Fruit fly (Drosophila melanogaster) whole organism, embryonic: ENCODE results near the gene CG14535.

ENCODE experiments used
- B-H1 ChIP-seq: fragments of 200-800 bp; sonication (Bioruptor generic); IDR thresholded peaks from 3 replicates; pipeline ENCODE4 v1.3.6; 2022; ENCODE audit warnings: missing biosample characterization, missing genetic modification characterization
- Blimp-1 ChIP-seq: fragments of 200-800 bp; sonication (Bioruptor generic); optimal IDR thresholded peaks from 3 replicates; lab custom pipeline; 2018; ENCODE audit warnings: missing biosample characterization, missing genetic modification characterization, mild to moderate bottlenecking, moderate library complexity, missing genetic modification reagents
- CG10321 ChIP-seq: fragments of 200-800 bp; sonication (Bioruptor generic); IDR thresholded peaks from 2 replicates; pipeline ENCODE4 v1.3.6; 2022; ENCODE audit warnings: missing biosample characterization, missing genetic modification characterization
- CG10565 ChIP-seq: fragments of 200-800 bp; sonication (Bioruptor generic); optimal IDR thresholded peaks from 3 replicates; lab custom pipeline; 2016; ENCODE audit warnings: missing biosample characterization, mild to moderate bottlenecking, missing genetic modification characterization
- CG12391 ChIP-seq: fragments of 200-800 bp; sonication (Bioruptor generic); optimal IDR thresholded peaks from 3 replicates; lab custom pipeline; 2018; ENCODE audit warnings: missing biosample characterization, mild to moderate bottlenecking, missing genetic modification characterization, moderate library complexity
- CG14014 ChIP-seq: fragments of 200-800 bp; sonication (Bioruptor generic); IDR thresholded peaks from 2 replicates; pipeline ENCODE4 v1.3.6; 2022; ENCODE audit warnings: missing biosample characterization, missing genetic modification characterization
- CG14965 ChIP-seq: fragments of 200-800 bp; sonication (Bioruptor generic); optimal IDR thresholded peaks from 2 replicates; lab custom pipeline; 2016; ENCODE audit warnings: missing biosample characterization, missing genetic modification characterization, borderline replicate concordance
- CG15011 ChIP-seq: fragments of 200-800 bp; sonication (Bioruptor generic); optimal IDR thresholded peaks from 3 replicates; lab custom pipeline; 2018; ENCODE audit warnings: missing biosample characterization, mild to moderate bottlenecking, missing genetic modification characterization
- CG17912 ChIP-seq: fragments of 200-800 bp; sonication (Bioruptor generic); optimal IDR thresholded peaks from 2 replicates; lab custom pipeline; 2018; ENCODE audit warnings: missing biosample characterization, mild to moderate bottlenecking, missing genetic modification characterization
- CG18011 ChIP-seq: fragments of 200-800 bp; sonication (Bioruptor generic); optimal IDR thresholded peaks from 2 replicates; lab custom pipeline; 2017; ENCODE audit warnings: missing biosample characterization, missing genetic modification characterization, mild to moderate bottlenecking, moderate library complexity, missing genotype
- CG18599 ChIP-seq: fragments of 200-800 bp; sonication (Bioruptor generic); optimal IDR thresholded peaks from 3 replicates; lab custom pipeline; 2017; ENCODE audit warnings: missing biosample characterization, missing genetic modification characterization, mild to moderate bottlenecking, moderate library complexity, missing genetic modification reagents
- CG18764 ChIP-seq: fragments of 200-800 bp; sonication (Bioruptor generic); optimal IDR thresholded peaks from 3 replicates; lab custom pipeline; 2016; ENCODE audit warnings: missing biosample characterization, missing genetic modification characterization
- CG33557 ChIP-seq: fragments of 200-800 bp; sonication (Bioruptor generic); optimal IDR thresholded peaks from 2 replicates; lab custom pipeline; 2019; ENCODE audit warnings: missing biosample characterization, mild to moderate bottlenecking, missing genetic modification characterization, moderate library complexity
- CG3407 ChIP-seq: fragments of 200-800 bp; sonication (Bioruptor generic); optimal IDR thresholded peaks from 2 replicates; lab custom pipeline; 2018; ENCODE audit warnings: missing biosample characterization, mild to moderate bottlenecking, missing genetic modification characterization
- CG34224 ChIP-seq: fragments of 200-800 bp; sonication (Bioruptor generic); IDR thresholded peaks from 3 replicates; pipeline ENCODE4 v1.3.6; 2022; ENCODE audit warnings: missing biosample characterization, missing genetic modification characterization; ENCODE audit not compliant: partially characterized antibody
- CG4730 ChIP-seq: fragments of 200-800 bp; sonication (Bioruptor generic); IDR thresholded peaks from 2 replicates; pipeline ENCODE4 v1.3.6; 2022; ENCODE audit warnings: missing biosample characterization, missing genetic modification characterization
- CG8765 ChIP-seq: fragments of 200-800 bp; sonication (Bioruptor generic); IDR thresholded peaks from 2 replicates; pipeline ENCODE4 v1.3.6; 2022; ENCODE audit warnings: missing biosample characterization, missing genetic modification characterization
- Chrac-16 ChIP-seq: fragments of 200-800 bp; sonication (Bioruptor generic); optimal IDR thresholded peaks from 3 replicates; lab custom pipeline; 2016; ENCODE audit warnings: missing biosample characterization, missing genetic modification characterization
- Dip2 ChIP-seq: fragments of 200-800 bp; sonication (Bioruptor generic); IDR thresholded peaks from 2 replicates; pipeline ENCODE4 v1.3.6; 2022; ENCODE audit warnings: missing biosample characterization, missing genetic modification characterization
- Dip3 ChIP-seq: fragments of 200-800 bp; sonication (Bioruptor generic); optimal IDR thresholded peaks from 3 replicates; lab custom pipeline; 2016; ENCODE audit warnings: missing biosample characterization, missing genetic modification characterization
- Dp ChIP-seq: fragments of 200-800 bp; sonication (Bioruptor generic); optimal IDR thresholded peaks from 2 replicates; lab custom pipeline; 2018; ENCODE audit warnings: missing biosample characterization, mild to moderate bottlenecking, missing genetic modification characterization, moderate library complexity
- GATAe ChIP-seq: fragments of 200-800 bp; sonication (Bioruptor generic); conservative IDR thresholded peaks from 2 replicates; pipeline ENCODE4 v1.3.6; 2022; ENCODE audit warnings: missing biosample characterization, missing genetic modification characterization
- HLH54F ChIP-seq: fragments of 200-800 bp; sonication (Bioruptor generic); optimal IDR thresholded peaks from 3 replicates; lab custom pipeline; 2016; ENCODE audit warnings: missing biosample characterization, missing genetic modification characterization
- HmgD ChIP-seq: fragments of 200-800 bp; sonication (Bioruptor generic); optimal IDR thresholded peaks from 3 replicates; lab custom pipeline; 2016; ENCODE audit warnings: missing biosample characterization, missing genetic modification characterization
- Hr78 ChIP-seq, 2 experiments: fragments of 200-800 bp in 1 of 2; fragments of >200 bp in 1 of 2; sonication (Bioruptor generic) in 1 of 2; optimal IDR thresholded peaks; 2 replicates each; lab custom pipeline; 2017 to 2019; ENCODE audit warnings: missing biosample characterization in 2 of 2, missing genetic modification characterization in 2 of 2, mild to moderate bottlenecking in 1 of 2, moderate library complexity in 1 of 2
- Lhr ChIP-seq: fragments of 200-800 bp; sonication (Bioruptor generic); optimal IDR thresholded peaks from 3 replicates; lab custom pipeline; 2017; ENCODE audit warnings: mild to moderate bottlenecking, missing biosample characterization, missing genetic modification reagents, missing genetic modification characterization
- Lpt ChIP-seq: fragments of >200 bp; optimal IDR thresholded peaks from 2 replicates; lab custom pipeline; 2018; ENCODE audit warnings: missing biosample characterization, missing genetic modification characterization
- MBD-R2 ChIP-seq: fragments of 200-800 bp; sonication (Bioruptor generic); IDR thresholded peaks from 2 replicates; pipeline ENCODE4 v1.3.6; 2022; ENCODE audit warnings: missing biosample characterization, missing genetic modification characterization
- NC2α ChIP-seq: fragments of 200-800 bp; sonication (Bioruptor generic); optimal IDR thresholded peaks from 2 replicates; lab custom pipeline; 2016; ENCODE audit warnings: missing biosample characterization, missing genetic modification characterization
- Sry-δ ChIP-seq: fragments of 200-800 bp; sonication (Bioruptor generic); optimal IDR thresholded peaks from 2 replicates; lab custom pipeline; 2016; ENCODE audit warnings: missing biosample characterization, missing genetic modification characterization
- ato ChIP-seq: fragments of 200-800 bp; sonication (Bioruptor generic); IDR thresholded peaks from 2 replicates; pipeline ENCODE4 v1.3.6; 2022; ENCODE audit warnings: missing biosample characterization, missing genetic modification characterization; ENCODE audit not compliant: partially characterized antibody
- bab2 ChIP-seq: fragments of 200-800 bp; sonication (Bioruptor generic); optimal IDR thresholded peaks from 2 replicates; lab custom pipeline; 2016; ENCODE audit warnings: missing biosample characterization, missing genetic modification characterization
- bbx ChIP-seq: fragments of 200-800 bp; sonication (Bioruptor generic); IDR thresholded peaks from 2 replicates; pipeline ENCODE4 v1.3.6; 2022; ENCODE audit warnings: missing biosample characterization, missing genetic modification characterization; ENCODE audit not compliant: partially characterized antibody
- btn ChIP-seq: fragments of 200-800 bp; sonication (Bioruptor generic); optimal IDR thresholded peaks from 2 replicates; lab custom pipeline; 2016; ENCODE audit warnings: missing biosample characterization, missing genetic modification characterization
- crol ChIP-seq: fragments of 200-800 bp; sonication (Bioruptor generic); IDR thresholded peaks from 2 replicates; pipeline ENCODE4 v1.3.6; 2022; ENCODE audit warnings: missing biosample characterization, missing genetic modification characterization
- dysf ChIP-seq: fragments of 200-800 bp; sonication (Bioruptor generic); IDR thresholded peaks from 3 replicates; pipeline ENCODE4 v1.3.6; 2022; ENCODE audit warnings: missing biosample characterization, missing genetic modification characterization
- fd64A ChIP-seq: fragments of 200-800 bp; sonication (Bioruptor generic); optimal IDR thresholded peaks from 3 replicates; lab custom pipeline; 2018; ENCODE audit warnings: missing biosample characterization, mild to moderate bottlenecking, missing genetic modification characterization
- ken ChIP-seq: fragments of 200-800 bp; sonication (Bioruptor generic); IDR thresholded peaks from 3 replicates; pipeline ENCODE4 v1.3.6; 2022; ENCODE audit warnings: missing biosample characterization, missing genetic modification characterization
- lilli ChIP-seq: fragments of 200-800 bp; sonication (Bioruptor generic); optimal IDR thresholded peaks from 3 replicates; lab custom pipeline; 2016; ENCODE audit warnings: missing biosample characterization, missing genetic modification characterization
- luna ChIP-seq: fragments of 200-800 bp; sonication (Bioruptor generic); optimal IDR thresholded peaks from 2 replicates; lab custom pipeline; 2016; ENCODE audit warnings: missing biosample characterization, missing genetic modification characterization
- pita ChIP-seq: fragments of 200-800 bp; sonication (Bioruptor generic); optimal IDR thresholded peaks from 2 replicates; lab custom pipeline; 2017; ENCODE audit warnings: missing biosample characterization, mild to moderate bottlenecking, missing genetic modification characterization
- pum ChIP-seq: fragments of 200-800 bp; sonication (Bioruptor generic); optimal IDR thresholded peaks from 2 replicates; lab custom pipeline; 2016; ENCODE audit warnings: missing biosample characterization, missing genetic modification characterization
- pzg ChIP-seq: fragments of 200-800 bp; sonication (Bioruptor generic); optimal IDR thresholded peaks from 3 replicates; lab custom pipeline; 2018; ENCODE audit warnings: missing biosample characterization, mild to moderate bottlenecking, missing genetic modification characterization, moderate library complexity
- ranshi ChIP-seq: fragments of 200-800 bp; sonication (Bioruptor generic); IDR thresholded peaks from 2 replicates; pipeline ENCODE4 v1.3.6; 2022; ENCODE audit warnings: missing biosample characterization, missing genetic modification characterization
- row ChIP-seq: fragments of 200-800 bp; sonication (Bioruptor generic); IDR thresholded peaks from 3 replicates; pipeline ENCODE4 v1.3.6; 2022; ENCODE audit warnings: missing biosample characterization, missing genetic modification characterization
- sd ChIP-seq: fragments of 200-800 bp; sonication (Bioruptor generic); optimal IDR thresholded peaks from 3 replicates; lab custom pipeline; 2018; ENCODE audit warnings: missing biosample characterization, mild to moderate bottlenecking, missing genetic modification characterization, moderate library complexity
- seq ChIP-seq: fragments of 200-800 bp; sonication (Bioruptor generic); IDR thresholded peaks from 2 replicates; pipeline ENCODE4 v1.3.6; 2022; ENCODE audit warnings: missing biosample characterization, missing genetic modification characterization
- shn ChIP-seq: fragments of 200-800 bp; sonication (Bioruptor generic); optimal IDR thresholded peaks from 3 replicates; lab custom pipeline; 2016; ENCODE audit warnings: missing biosample characterization, missing genetic modification characterization
- unc-4 ChIP-seq: fragments of 200-800 bp; sonication (Bioruptor generic); IDR thresholded peaks from 2 replicates; pipeline ENCODE4 v1.3.6; 2022; ENCODE audit warnings: missing biosample characterization, missing genetic modification characterization; ENCODE audit not compliant: partially characterized antibody

CG14535 gene

dm6 chr2L:7811249-7812002, 43.8 kb downstream of the CG14535 start, which contains the start of gene LanB1:
Gene LanB1, plus strand, starts transcription at chr2L:7811438.
- TF ChIP-seq Chrac-16 (GFP tag; lab: Kevin White, UChicago): no peak
- TF ChIP-seq CG3407 (GFP tag; lab: Kevin White, UChicago): no peak
- TF ChIP-seq HmgD (GFP tag; lab: Kevin White, UChicago): no peak
- TF ChIP-seq CG18011 (GFP tag; lab: Kevin White, UChicago): no peak
- TF ChIP-seq ranshi (GFP tag; lab: Robert Waterston, UW): no peak; the same call in 1 of the 2 replicates
- TF ChIP-seq CG18764 (GFP tag; lab: Kevin White, UChicago): no peak
- TF ChIP-seq lilli (GFP tag; lab: Kevin White, UChicago): no peak
- no peak for TF ChIP-seq btn (GFP tag; lab: Kevin White, UChicago)
- TF ChIP-seq unc-4: peak; percentile 33; the same call in 1 of the 2 replicates
- no peak for TF ChIP-seq pita (GFP tag; lab: Kevin White, UChicago)
- TF ChIP-seq pzg (GFP tag; lab: Kevin White, UChicago): peak; percentile 34
- no peak for TF ChIP-seq Dip2
- TF ChIP-seq NC2α: no peak
- TF ChIP-seq GATAe (GFP tag; lab: Robert Waterston, UW): no peak
- TF ChIP-seq CG15011 (GFP tag; lab: Kevin White, UChicago): no peak
- no peak for TF ChIP-seq Lhr (GFP tag; lab: Kevin White, UChicago)
- peak; percentile 30; the same call in 2 of the 3 replicates for TF ChIP-seq row (GFP tag; lab: Robert Waterston, UW)
- no peak for TF ChIP-seq bab2
- no peak for TF ChIP-seq HLH54F (GFP tag; lab: Kevin White, UChicago)
- no peak for TF ChIP-seq shn (GFP tag; lab: Kevin White, UChicago)
- TF ChIP-seq sd (tag; lab: Kevin White, UChicago): peak; percentile 84
- TF ChIP-seq Hr78 (GFP tag; optimal IDR thresholded peaks at IDR 0.05; lab: Kevin White, UChicago): no peak
- TF ChIP-seq CG17912 (GFP tag; lab: Kevin White, UChicago): no peak
- TF ChIP-seq CG34224 (GFP tag; lab: Robert Waterston, UW): peak; percentile 47
- no peak for TF ChIP-seq fd64A
- no peak for TF ChIP-seq Blimp-1 (GFP tag; lab: Kevin White, UChicago)
- 0 out of 2 replicates have a peak, but pooled peaks have one; percentile 38 for TF ChIP-seq ato (GFP tag; lab: Robert Waterston, UW)
- TF ChIP-seq CG18599: peak; percentile 6
- no peak for TF ChIP-seq seq (GFP tag; lab: Robert Waterston, UW)
- peak; percentile 43 for TF ChIP-seq Dp (GFP tag; lab: Kevin White, UChicago)
- no peak for TF ChIP-seq Dip3 (GFP tag; lab: Kevin White, UChicago)
- no peak for TF ChIP-seq CG33557 (GFP tag; lab: Kevin White, UChicago)
- 0 out of 2 replicates have a peak, but pooled peaks have one; percentile 50 for TF ChIP-seq crol (GFP tag; lab: Robert Waterston, UW)
- TF ChIP-seq B-H1 (GFP tag; lab: Robert Waterston, UW): no peak; the same call in 2 of the 3 replicates
- TF ChIP-seq Sry-δ: peak; percentile 49
- peak; percentile 9; the same call in 1 of the 2 replicates for TF ChIP-seq CG14014
- TF ChIP-seq ken (GFP tag; lab: Robert Waterston, UW): no peak
- TF ChIP-seq CG4730 (GFP tag; lab: Robert Waterston, UW): no peak
- TF ChIP-seq dysf (GFP tag; lab: Robert Waterston, UW): no peak
- TF ChIP-seq CG10321: no peak
- TF ChIP-seq CG12391 (tag; lab: Kevin White, UChicago): no peak
- no peak for TF ChIP-seq CG10565 (GFP tag; lab: Kevin White, UChicago)
- TF ChIP-seq CG8765 (GFP tag; lab: Robert Waterston, UW): no peak; the same call in 1 of the 2 replicates
- TF ChIP-seq bbx (GFP tag; lab: Robert Waterston, UW): peak; percentile 76
- TF ChIP-seq CG14965 (GFP tag; lab: Kevin White, UChicago): no peak
- no peak for TF ChIP-seq Lpt (GFP tag; lab: Kevin White, UChicago)
- TF ChIP-seq pum: no peak
- TF ChIP-seq luna: no peak
- no peak for TF ChIP-seq MBD-R2 (GFP tag; lab: Robert Waterston, UW)
